Worm (Caenorhabditis elegans) whole organism, mixed stage, embryonic: ENCODE data around the gene F55A11.4.

ENCODE experiments used
- M03D4.4 ChIP-seq: sonication (generic microtip); optimal IDR thresholded peaks from 2 replicates; lab custom pipeline; 2017; ENCODE audit warnings: mild to moderate bottlenecking, missing genetic modification characterization, missing compliant biosample characterization
- bed-3 ChIP-seq: fragments of 200-800 bp; sonication (Bioruptor generic); optimal IDR thresholded peaks from 3 replicates; lab custom pipeline; 2018; ENCODE audit warnings: mild to moderate bottlenecking, missing genetic modification characterization, moderate library complexity, missing compliant biosample characterization
- blmp-1 ChIP-seq: fragments of 150-350 bp; optimal IDR thresholded peaks from 2 replicates; lab custom pipeline; 2014; ENCODE audit warnings: missing biosample characterization, missing genetic modification characterization
- ceh-39 ChIP-seq: fragments of 150-350 bp; optimal IDR thresholded peaks from 2 replicates; lab custom pipeline; 2014; ENCODE audit warnings: missing biosample characterization, missing genetic modification characterization
- ceh-43 ChIP-seq: fragments of 200-800 bp; sonication (Bioruptor generic); optimal IDR thresholded peaks from 2 replicates; lab custom pipeline; 2018; ENCODE audit warnings: mild to moderate bottlenecking, missing genetic modification characterization, moderate library complexity, missing compliant biosample characterization
- ceh-83 ChIP-seq: fragments of 200-800 bp; sonication (Bioruptor generic); optimal IDR thresholded peaks from 2 replicates; lab custom pipeline; 2018; ENCODE audit warnings: mild to moderate bottlenecking, missing genetic modification characterization, missing compliant biosample characterization
- ces-1 ChIP-seq: fragments of 150-350 bp; optimal IDR thresholded peaks from 2 replicates; lab custom pipeline; 2014; ENCODE audit warnings: missing biosample characterization, missing genetic modification reagents, missing genetic modification characterization
- cnd-1 ChIP-seq: fragments of 200-800 bp; sonication (Bioruptor generic); optimal IDR thresholded peaks from 2 replicates; lab custom pipeline; 2018; ENCODE audit warnings: mild to moderate bottlenecking, missing genetic modification characterization, missing compliant biosample characterization
- drap-1 ChIP-seq: fragments of 200-800 bp; sonication (Bioruptor generic); optimal IDR thresholded peaks from 3 replicates; lab custom pipeline; 2018; ENCODE audit warnings: mild to moderate bottlenecking, missing genetic modification characterization, missing compliant biosample characterization
- elt-1 ChIP-seq: sonication (generic microtip); optimal IDR thresholded peaks from 2 replicates; lab custom pipeline; 2017; ENCODE audit warnings: missing genetic modification characterization, mild to moderate bottlenecking, missing compliant biosample characterization, antibody characterized with exemption, moderate library complexity, borderline replicate concordance; ENCODE audit not compliant: insufficient read depth
- elt-3 ChIP-seq: fragments of 150-350 bp; optimal IDR thresholded peaks from 2 replicates; lab custom pipeline; 2014; ENCODE audit warnings: missing biosample characterization, missing genetic modification characterization
- flh-1 ChIP-seq: fragments of 200-800 bp; sonication (Bioruptor generic); optimal IDR thresholded peaks from 2 replicates; lab custom pipeline; 2018; ENCODE audit warnings: mild to moderate bottlenecking, missing genetic modification characterization, moderate library complexity, missing compliant biosample characterization
- ham-2 ChIP-seq: fragments of 200-800 bp; sonication (Bioruptor generic); optimal IDR thresholded peaks from 2 replicates; lab custom pipeline; 2018; ENCODE audit warnings: mild to moderate bottlenecking, missing genetic modification characterization, missing compliant biosample characterization
- hlh-1 ChIP-seq: fragments of 150-350 bp; optimal IDR thresholded peaks from 2 replicates; lab custom pipeline; 2014; ENCODE audit warnings: missing biosample characterization, missing genetic modification reagents, missing genetic modification characterization
- lin-13 ChIP-seq: fragments of 150-350 bp; optimal IDR thresholded peaks from 2 replicates; lab custom pipeline; 2014; ENCODE audit warnings: missing biosample characterization, missing genetic modification characterization
- lin-32 ChIP-seq: fragments of 200-800 bp; sonication (Bioruptor generic); optimal IDR thresholded peaks from 2 replicates; lab custom pipeline; 2018; ENCODE audit warnings: mild to moderate bottlenecking, missing genetic modification characterization, missing compliant biosample characterization
- lsy-2 ChIP-seq: fragments of 150-350 bp; optimal IDR thresholded peaks from 2 replicates; lab custom pipeline; 2014; ENCODE audit warnings: missing biosample characterization, missing genetic modification characterization
- mep-1 ChIP-seq: fragments of 150-350 bp; optimal IDR thresholded peaks from 2 replicates; lab custom pipeline; 2017; ENCODE audit warnings: missing biosample characterization, missing genetic modification reagents, missing genetic modification characterization, inconsistent platforms
- mls-2 ChIP-seq: sonication (generic microtip); optimal IDR thresholded peaks from 2 replicates; lab custom pipeline; 2016; ENCODE audit warnings: mild to moderate bottlenecking, missing genetic modification characterization, moderate library complexity, missing compliant biosample characterization
- nhr-12 ChIP-seq: fragments of 150-350 bp; optimal IDR thresholded peaks from 2 replicates; lab custom pipeline; 2014; ENCODE audit warnings: missing biosample characterization, missing genetic modification characterization
- nhr-2 ChIP-seq: fragments of 150-350 bp; optimal IDR thresholded peaks from 2 replicates; lab custom pipeline; 2014; ENCODE audit warnings: missing biosample characterization, missing genetic modification characterization
- nhr-237 ChIP-seq: fragments of 150-350 bp; optimal IDR thresholded peaks from 2 replicates; lab custom pipeline; 2014; ENCODE audit warnings: missing biosample characterization, missing genetic modification characterization
- nhr-76 ChIP-seq: sonication (generic microtip); optimal IDR thresholded peaks from 2 replicates; lab custom pipeline; 2017; ENCODE audit warnings: missing biosample characterization, missing genetic modification characterization
- pha-4 ChIP-seq: fragments of 150-350 bp; optimal IDR thresholded peaks from 2 replicates; lab custom pipeline; 2018; ENCODE audit warnings: missing biosample characterization, missing genetic modification reagents, missing genetic modification characterization
- sem-2 ChIP-seq: fragments of 200-800 bp; sonication (Bioruptor generic); optimal IDR thresholded peaks from 2 replicates; lab custom pipeline; 2018; ENCODE audit warnings: mild to moderate bottlenecking, missing genetic modification characterization, missing compliant biosample characterization
- snpc-4 ChIP-seq: fragments of 150-350 bp; optimal IDR thresholded peaks from 2 replicates; lab custom pipeline; 2014; ENCODE audit warnings: missing biosample characterization, missing genetic modification characterization
- tbx-8 ChIP-seq: fragments of 200-800 bp; sonication (Bioruptor generic); optimal IDR thresholded peaks from 2 replicates; lab custom pipeline; 2018; ENCODE audit warnings: mild to moderate bottlenecking, missing genetic modification characterization, moderate library complexity, missing compliant biosample characterization
- unc-62 ChIP-seq: fragments of 150-350 bp; optimal IDR thresholded peaks from 2 replicates; lab custom pipeline; 2014; ENCODE audit warnings: missing biosample characterization, missing genetic modification reagents, missing genetic modification characterization
- zip-8 ChIP-seq: fragments of 150-350 bp; optimal IDR thresholded peaks from 2 replicates; lab custom pipeline; 2014; ENCODE audit warnings: missing biosample characterization, missing genetic modification characterization
- ztf-11 ChIP-seq: fragments of 150-350 bp; optimal IDR thresholded peaks from 2 replicates; lab custom pipeline; 2014; ENCODE audit warnings: missing biosample characterization, missing genetic modification characterization

F55A11.4 gene

ce11 chrV:11732049-11732448 lies 38.2 kb upstream of the F55A11.4 start:
- no peak for TF ChIP-seq pha-4 (tag; lab: Kevin White, UChicago)
- TF ChIP-seq lin-32 (GFP tag; lab: Kevin White, UChicago), result no peak
- TF ChIP-seq elt-3 (tag; lab: Kevin White, UChicago), result no peak
- no peak for TF ChIP-seq snpc-4 (tag; lab: Kevin White, UChicago)
- TF ChIP-seq mep-1 (tag; lab: Kevin White, UChicago), result no peak
- no peak for TF ChIP-seq cnd-1 (tag; lab: Kevin White, UChicago)
- TF ChIP-seq hlh-1, result no peak
- no peak for TF ChIP-seq blmp-1
- TF ChIP-seq lsy-2 (tag; lab: Kevin White, UChicago), result no peak
- no peak for TF ChIP-seq sem-2 (GFP tag; lab: Kevin White, UChicago)
- TF ChIP-seq ztf-11 (tag; lab: Kevin White, UChicago), result no peak
- no peak for TF ChIP-seq drap-1
- TF ChIP-seq nhr-12 (tag; lab: Kevin White, UChicago), result no peak
- TF ChIP-seq ceh-83 (GFP tag; lab: Kevin White, UChicago), result no peak
- TF ChIP-seq nhr-2 (tag; lab: Kevin White, UChicago), result no peak
- TF ChIP-seq nhr-237 (tag; lab: Kevin White, UChicago), result no peak
- TF ChIP-seq ham-2 (GFP tag; lab: Kevin White, UChicago), result no peak
- TF ChIP-seq mls-2 (tag; lab: Kevin White, UChicago), result no peak
- TF ChIP-seq tbx-8, result no peak
- no peak for TF ChIP-seq M03D4.4 (tag; lab: Kevin White, UChicago)

- TF ChIP-seq lin-13 (tag; lab: Kevin White, UChicago), result no peak
- peak; percentile 58 for TF ChIP-seq mep-1 (tag; lab: Kevin White, UChicago)
Observed at ce11 chrV:11733460-11733859, 36.8 kb upstream of the F55A11.4 start, which contains the start of gene npp-22. Gene npp-22, minus strand, starts transcription at chrV:11733472.

ce11 chrV:11736896-11737295 lies 33.4 kb upstream of the F55A11.4 start, which contains the start of gene spe-42:
Gene spe-42, minus strand, starts transcription at chrV:11736996.
- TF ChIP-seq lin-13 (tag; lab: Kevin White, UChicago), result no peak
- no peak for TF ChIP-seq snpc-4 (tag; lab: Kevin White, UChicago)
- no peak for TF ChIP-seq nhr-76 (tag; lab: Kevin White, UChicago)
- TF ChIP-seq ceh-39 (tag; lab: Kevin White, UChicago), result no peak
- TF ChIP-seq cnd-1 (tag; lab: Kevin White, UChicago), result no peak
- no peak for TF ChIP-seq ces-1
- TF ChIP-seq flh-1 (GFP tag; lab: Kevin White, UChicago), result no peak
- no peak for TF ChIP-seq mls-2 (tag; lab: Kevin White, UChicago)
- no peak for TF ChIP-seq ztf-11 (tag; lab: Kevin White, UChicago)
- TF ChIP-seq ham-2 (GFP tag; lab: Kevin White, UChicago), result no peak
- TF ChIP-seq ceh-43 (GFP tag; lab: Kevin White, UChicago), result no peak
- no peak for TF ChIP-seq nhr-2 (tag; lab: Kevin White, UChicago)
- no peak for TF ChIP-seq lsy-2 (tag; lab: Kevin White, UChicago)
- no peak for TF ChIP-seq unc-62 (GFP tag; lab: Kevin White, UChicago)

- TF ChIP-seq mls-2 (tag; lab: Kevin White, UChicago), result no peak
- no peak for TF ChIP-seq bed-3 (GFP tag; lab: Kevin White, UChicago)
- no peak for TF ChIP-seq lin-32 (GFP tag; lab: Kevin White, UChicago)
- TF ChIP-seq hlh-1, result no peak
- TF ChIP-seq unc-62 (GFP tag; lab: Kevin White, UChicago), result no peak
- TF ChIP-seq mep-1 (tag; lab: Kevin White, UChicago), result no peak
- no peak for TF ChIP-seq elt-1 (tag; lab: Kevin White, UChicago)
- TF ChIP-seq, all 35 proteins: peak for 0
Observed at ce11 chrV:11737333-11737732, 32.9 kb upstream of the F55A11.4 start.

ce11 chrV:11739820-11740219 lies 30.4 kb upstream of the F55A11.4 start, which contains the start of gene T04F3.1:
Gene T04F3.1, plus strand, starts transcription at chrV:11740065.
- no peak for TF ChIP-seq elt-3 (tag; lab: Kevin White, UChicago)
- no peak for TF ChIP-seq blmp-1
- no peak for TF ChIP-seq ceh-43 (GFP tag; lab: Kevin White, UChicago)
- no peak for TF ChIP-seq zip-8 (tag; lab: Kevin White, UChicago)
- no peak for TF ChIP-seq bed-3 (GFP tag; lab: Kevin White, UChicago)
